Fruit fly (Drosophila melanogaster) whole organism, wandering third instar larva: ENCODE measurements around the gene pst.
A peak's percentile ranks its signal among the peaks of the same experiment; 100 is the strongest.

Source experiments
- Abd-B ChIP-seq: fragments of >200 bp; optimal IDR thresholded peaks from 2 replicates; lab custom pipeline; 2017; ENCODE audit warnings: missing biosample characterization, missing genetic modification characterization
- CG32264 ChIP-seq: fragments of 200-800 bp; sonication (Bioruptor generic); optimal IDR thresholded peaks from 2 replicates; lab custom pipeline; 2016; ENCODE audit warnings: missing biosample characterization, missing genetic modification characterization
- CG9705 ChIP-seq: fragments of 200-800 bp; sonication (Bioruptor generic); optimal IDR thresholded peaks from 2 replicates; lab custom pipeline; 2018; ENCODE audit warnings: missing biosample characterization, mild to moderate bottlenecking, missing genetic modification characterization
- CrebA ChIP-seq: fragments of 200-800 bp; sonication (Bioruptor generic); optimal IDR thresholded peaks from 2 replicates; lab custom pipeline; 2016; ENCODE audit warnings: missing biosample characterization, mild to moderate bottlenecking, missing genetic modification characterization, borderline replicate concordance
- Dfd ChIP-seq: fragments of >200 bp; optimal IDR thresholded peaks from 2 replicates; lab custom pipeline; 2017; ENCODE audit warnings: missing biosample characterization, missing genetic modification characterization
- Dif ChIP-seq: fragments of 200-275, 200-300 bp; sonication (Bioruptor generic); optimal IDR thresholded peaks from 2 replicates; lab custom pipeline; 2018; ENCODE audit warnings: missing biosample characterization, missing genetic modification characterization; ENCODE audit not compliant: partially characterized antibody
- GATAd ChIP-seq: sonication (Bioruptor generic); optimal IDR thresholded peaks from 2 replicates; lab custom pipeline; 2016; ENCODE audit warnings: missing biosample characterization, missing genetic modification characterization
- HLH106 ChIP-seq: fragments of 200-800 bp; optimal IDR thresholded peaks from 3 replicates; lab custom pipeline; 2019; ENCODE audit warnings: missing biosample characterization, mild to moderate bottlenecking, missing genetic modification characterization, moderate library complexity
- Hnf4 ChIP-seq: fragments of 200-800 bp; sonication (Bioruptor generic); optimal IDR thresholded peaks from 2 replicates; lab custom pipeline; 2016; ENCODE audit warnings: missing biosample characterization, mild to moderate bottlenecking, missing genetic modification characterization
- Hr78 ChIP-seq: fragments of >200 bp; optimal IDR thresholded peaks from 2 replicates; lab custom pipeline; 2017; ENCODE audit warnings: missing biosample characterization, missing genetic modification characterization
- Hr83 ChIP-seq: fragments of 200-300 bp; sonication (Bioruptor generic); optimal IDR thresholded peaks from 2 replicates; lab custom pipeline; 2016; ENCODE audit warnings: missing biosample characterization, mild to moderate bottlenecking, missing genetic modification characterization, moderate library complexity; ENCODE audit not compliant: poor library complexity, severe bottlenecking
- Jra ChIP-seq: sonication (Bioruptor generic); optimal IDR thresholded peaks from 2 replicates; lab custom pipeline; 2016; ENCODE audit warnings: missing biosample characterization, missing genetic modification characterization
- Mio ChIP-seq: sonication (Bioruptor generic); optimal IDR thresholded peaks from 2 replicates; lab custom pipeline; 2016; ENCODE audit warnings: missing biosample characterization, missing genetic modification characterization
- Myc ChIP-seq: fragments of >200 bp; optimal IDR thresholded peaks from 2 replicates; lab custom pipeline; 2017
- N ChIP-seq: fragments of >200 bp; optimal IDR thresholded peaks from 2 replicates; lab custom pipeline; 2018; ENCODE audit warnings: missing biosample characterization, missing external identifiers, missing genetic modification characterization
- OdsH ChIP-seq: fragments of 200-800 bp; sonication (Bioruptor generic); optimal IDR thresholded peaks from 2 replicates; lab custom pipeline; 2016; ENCODE audit warnings: missing biosample characterization, mild to moderate bottlenecking, missing genetic modification characterization
- Rel ChIP-seq, 2 experiments: fragments of 200-800 bp; sonication (Bioruptor generic) in 1 of 2; optimal IDR thresholded peaks; 2 replicates in 1 of 2; 3 replicates in 1 of 2; lab custom pipeline; 2016 to 2019; ENCODE audit warnings: mild to moderate bottlenecking in 2 of 2, missing biosample characterization in 2 of 2, missing genetic modification characterization in 2 of 2, moderate library complexity in 1 of 2
- Sp1 ChIP-seq: fragments of 200-800 bp; sonication (Bioruptor generic); optimal IDR thresholded peaks from 3 replicates; lab custom pipeline; 2019; ENCODE audit warnings: missing biosample characterization, mild to moderate bottlenecking, missing genetic modification characterization, moderate library complexity
- Vsx2 ChIP-seq: fragments of 200-300, 225-300 bp; sonication (Bioruptor generic); optimal IDR thresholded peaks from 2 replicates; lab custom pipeline; 2018; ENCODE audit warnings: missing biosample characterization, missing genetic modification characterization; ENCODE audit not compliant: partially characterized antibody
- br ChIP-seq: fragments of 200-800 bp; sonication (Bioruptor generic); optimal IDR thresholded peaks from 2 replicates; lab custom pipeline; 2016; ENCODE audit warnings: missing biosample characterization, missing genetic modification characterization
- brk ChIP-seq: fragments of 200-800 bp; sonication (Bioruptor generic); optimal IDR thresholded peaks from 2 replicates; lab custom pipeline; 2016; ENCODE audit warnings: missing biosample characterization, mild to moderate bottlenecking, missing genetic modification characterization
- dl ChIP-seq, 2 experiments: fragments of 175-275, 200-275 bp in 1 of 2; fragments of 200-275 bp in 1 of 2; sonication (Bioruptor generic); optimal IDR thresholded peaks; lab custom pipeline; 2018; ENCODE audit warnings: mild to moderate bottlenecking in 2 of 2, missing biosample characterization in 2 of 2, missing genetic modification characterization in 2 of 2, moderate library complexity in 2 of 2; ENCODE audit not compliant: partially characterized antibody in 2 of 2, insufficient read depth in 1 of 2
- dmrt93B ChIP-seq: fragments of 200-800 bp; sonication (Bioruptor generic); optimal IDR thresholded peaks from 2 replicates; lab custom pipeline; 2018; ENCODE audit warnings: missing biosample characterization, mild to moderate bottlenecking, missing genetic modification characterization
- dsf ChIP-seq: sonication (Bioruptor generic); optimal IDR thresholded peaks from 2 replicates; lab custom pipeline; 2016; ENCODE audit warnings: missing biosample characterization, missing genetic modification characterization, borderline replicate concordance
- ey ChIP-seq: fragments of 200-800 bp; sonication (Bioruptor generic); optimal IDR thresholded peaks from 2 replicates; lab custom pipeline; 2016; ENCODE audit warnings: missing biosample characterization, missing genetic modification characterization
- foxo ChIP-seq, 2 experiments: fragments of 200-800 bp; sonication (Bioruptor generic); optimal IDR thresholded peaks; 2 replicates in 1 of 2; 3 replicates in 1 of 2; lab custom pipeline; 2016 to 2017; ENCODE audit warnings: missing biosample characterization in 2 of 2, missing genetic modification characterization in 2 of 2
- fru ChIP-seq: fragments of 200-800 bp; sonication (Bioruptor generic); optimal IDR thresholded peaks from 3 replicates; lab custom pipeline; 2016; ENCODE audit warnings: missing biosample characterization, mild to moderate bottlenecking, missing genetic modification characterization
- h ChIP-seq: fragments of 200-800 bp; sonication (Bioruptor generic); optimal IDR thresholded peaks from 3 replicates; lab custom pipeline; 2016; ENCODE audit warnings: missing biosample characterization, mild to moderate bottlenecking, missing genetic modification characterization
- jim ChIP-seq: fragments of 175-275, 200-325 bp; sonication (Bioruptor generic); optimal IDR thresholded peaks from 2 replicates; lab custom pipeline; 2016; ENCODE audit warnings: missing biosample characterization, mild to moderate bottlenecking, missing genetic modification characterization
- lola ChIP-seq: fragments of >200 bp; optimal IDR thresholded peaks from 2 replicates; lab custom pipeline; 2017; ENCODE audit warnings: missing biosample characterization, missing genetic modification characterization
- pan ChIP-seq: fragments of >200 bp; optimal IDR thresholded peaks from 2 replicates; lab custom pipeline; 2017
- psq ChIP-seq: fragments of 200-800 bp; sonication (Bioruptor generic); optimal IDR thresholded peaks from 3 replicates; lab custom pipeline; 2017; ENCODE audit warnings: missing biosample characterization, mild to moderate bottlenecking, missing genetic modification characterization, moderate library complexity
- rgr ChIP-seq: fragments of 200-800 bp; sonication (Bioruptor generic); optimal IDR thresholded peaks from 3 replicates; lab custom pipeline; 2016; ENCODE audit warnings: missing biosample characterization, mild to moderate bottlenecking, missing genetic modification characterization
- sage ChIP-seq: fragments of 200-800 bp; sonication (Bioruptor generic); optimal IDR thresholded peaks from 2 replicates; lab custom pipeline; 2016; ENCODE audit warnings: missing biosample characterization, mild to moderate bottlenecking, missing genetic modification characterization
- sv ChIP-seq: fragments of 200-800 bp; sonication (Bioruptor generic); optimal IDR thresholded peaks from 3 replicates; lab custom pipeline; 2016; ENCODE audit warnings: missing biosample characterization, missing genetic modification characterization
- tai ChIP-seq: sonication (Bioruptor generic); optimal IDR thresholded peaks from 2 replicates; lab custom pipeline; 2016; ENCODE audit warnings: missing biosample characterization, missing genetic modification characterization
- usp ChIP-seq: fragments of >200 bp; optimal IDR thresholded peaks from 2 replicates; lab custom pipeline; 2017; ENCODE audit warnings: missing biosample characterization, missing genetic modification characterization
- woc ChIP-seq: sonication (Bioruptor generic); optimal IDR thresholded peaks from 2 replicates; lab custom pipeline; 2016; ENCODE audit warnings: missing biosample characterization, mild to moderate bottlenecking, missing genetic modification characterization

pst gene

dm6 chr3L:7390442-7390841 lies 30.4 kb upstream of the pst start, which contains the start of gene CG8563:
TSS of gene CG8563 (plus strand) at chr3L:7390742.
- TF ChIP-seq foxo (GFP tag; optimal IDR thresholded peaks at IDR 0.05; lab: Kevin White, UChicago) (no peak), lola (GFP tag; lab: Kevin White, UChicago) (no peak), Hr78 (no peak), Sp1 (no peak), pan (lab: Kevin White, UChicago) (no peak), CrebA (GFP tag; lab: Kevin White, UChicago) (no peak), tai (GFP tag; lab: Kevin White, UChicago) (no peak), dsf (GFP tag; lab: Kevin White, UChicago) (no peak)
- TF ChIP-seq, all 38 proteins: peak for 0

- TF ChIP-seq dsf (GFP tag; lab: Kevin White, UChicago), result no peak
- TF ChIP-seq Hr83, result no peak
- no peak for TF ChIP-seq sage
- no peak for TF ChIP-seq jim (GFP tag; lab: Kevin White, UChicago)
- TF ChIP-seq N, result no peak
- TF ChIP-seq foxo (GFP tag; optimal IDR thresholded peaks at IDR 0.05; lab: Kevin White, UChicago), result no peak
- no peak for TF ChIP-seq Dfd
- no peak for TF ChIP-seq Hnf4 (GFP tag; lab: Kevin White, UChicago)
- TF ChIP-seq CG9705 (GFP tag; lab: Kevin White, UChicago), result no peak
- TF ChIP-seq Hr78, result no peak
- no peak for TF ChIP-seq dmrt93B (GFP tag; lab: Kevin White, UChicago)
These were observed 29.9 kb upstream of the pst start for dm6 chr3L:7390004-7390403.

dm6 chr3L:7387814-7388213 lies 27.8 kb upstream of the pst start, which contains the start of gene CG8564:
TSS of gene CG8564 (minus strand) at chr3L:7387914.
- TF ChIP-seq Sp1, result no peak
- no peak for TF ChIP-seq dl (GFP tag; optimal IDR thresholded peaks at IDR 0.05; lab: Kevin White, UChicago; ENCODE audit: insufficient read depth in 1 of 2, partially characterized antibody in 2 of 2)
- TF ChIP-seq usp (GFP tag; lab: Kevin White, UChicago), result no peak
- TF ChIP-seq psq (GFP tag; lab: Kevin White, UChicago), result no peak
- no peak for TF ChIP-seq Dfd
- no peak for TF ChIP-seq N
- TF ChIP-seq brk (GFP tag; lab: Kevin White, UChicago), result no peak
- TF ChIP-seq lola (GFP tag; lab: Kevin White, UChicago), result no peak
- TF ChIP-seq ey (GFP tag; lab: Kevin White, UChicago), result no peak
- no peak for TF ChIP-seq sage

- no peak for TF ChIP-seq pan (lab: Kevin White, UChicago)
- peak; percentile 28 for TF ChIP-seq dmrt93B (GFP tag; lab: Kevin White, UChicago)
- no peak for TF ChIP-seq jim (GFP tag; lab: Kevin White, UChicago)
- TF ChIP-seq br (GFP tag; lab: Kevin White, UChicago), result peak; percentile 47
- TF ChIP-seq dl (GFP tag; optimal IDR thresholded peaks at IDR 0.05; lab: Kevin White, UChicago; ENCODE audit: insufficient read depth in 1 of 2, partially characterized antibody in 2 of 2), result peak; percentile 84 to 90
- peak; percentile 62 for TF ChIP-seq ey (GFP tag; lab: Kevin White, UChicago)
- no peak for TF ChIP-seq GATAd (GFP tag; lab: Kevin White, UChicago)
- TF ChIP-seq Sp1, result peak; percentile 56
- no peak for TF ChIP-seq Mio (GFP tag; lab: Kevin White, UChicago)
- no peak for TF ChIP-seq CG32264
- TF ChIP-seq CG9705 (GFP tag; lab: Kevin White, UChicago), result peak; percentile 16
- peak; percentile 56 for TF ChIP-seq OdsH
- peak; percentile 72 for TF ChIP-seq Jra (GFP tag; lab: Kevin White, UChicago)
- TF ChIP-seq Hr83, result peak; percentile 18
- no peak for TF ChIP-seq usp (GFP tag; lab: Kevin White, UChicago)
- peak; percentile 73 for TF ChIP-seq woc (GFP tag; lab: Kevin White, UChicago)
- TF ChIP-seq Vsx2 (GFP tag; lab: Kevin White, UChicago), result peak; percentile 69
- peak; percentile 46 for TF ChIP-seq N
- peak; percentile 98 for TF ChIP-seq fru (GFP tag; lab: Kevin White, UChicago)
- TF ChIP-seq Myc, result peak; percentile 21
- no peak for TF ChIP-seq Abd-B (GFP tag; lab: Kevin White, UChicago)
- no peak for TF ChIP-seq Hnf4 (GFP tag; lab: Kevin White, UChicago)
- TF ChIP-seq h, result peak; percentile 66
- peak; percentile 95 for TF ChIP-seq Dif
- TF ChIP-seq brk (GFP tag; lab: Kevin White, UChicago), result no peak
- peak; percentile 28 for TF ChIP-seq dsf (GFP tag; lab: Kevin White, UChicago)
- TF ChIP-seq Dfd, result no peak
- peak; percentile 42 for TF ChIP-seq sv (GFP tag; lab: Kevin White, UChicago)
- TF ChIP-seq psq (GFP tag; lab: Kevin White, UChicago), result peak; percentile 32
- TF ChIP-seq lola (GFP tag; lab: Kevin White, UChicago), result no peak
- no peak for TF ChIP-seq tai (GFP tag; lab: Kevin White, UChicago)
- no peak for TF ChIP-seq CrebA (GFP tag; lab: Kevin White, UChicago)
- TF ChIP-seq Rel (GFP tag; optimal IDR thresholded peaks at IDR 0.05; lab: Kevin White, UChicago), result no peak
- no peak for TF ChIP-seq Rel (tag; optimal IDR thresholded peaks at IDR 0.05; lab: Kevin White, UChicago)
- TF ChIP-seq Hr78, result no peak
- TF ChIP-seq sage, result no peak
- TF ChIP-seq rgr (GFP tag; lab: Kevin White, UChicago), result peak; percentile 74
- TF ChIP-seq foxo (GFP tag; optimal IDR thresholded peaks at IDR 0.05; lab: Kevin White, UChicago), result peak in 1 of 2 experiments; percentile 68
- TF ChIP-seq HLH106 (tag; lab: Kevin White, UChicago), result peak; percentile 61
These were observed 21.4 kb upstream of the pst start, which contains the start of the genes SMSr and smid for dm6 chr3L:7381359-7381976. TSS of gene SMSr (minus strand) at chr3L:7381474. TSS of gene smid (plus strand) at chr3L:7381614.
